Worm (Caenorhabditis elegans) whole organism, young adult: ENCODE data around the gene zim-3.

ENCODE experiments used
- B0035.1 ChIP-seq: sonication (generic microtip); optimal IDR thresholded peaks from 2 replicates; lab custom pipeline; 2016; ENCODE audit warnings: missing genetic modification characterization, mild to moderate bottlenecking, missing compliant biosample characterization, missing genotype, missing genetic modification reagents
- F22D6.2 ChIP-seq: sonication (generic microtip); optimal IDR thresholded peaks from 2 replicates; lab custom pipeline; 2016; ENCODE audit warnings: mild to moderate bottlenecking, missing genetic modification characterization, missing compliant biosample characterization
- F37B4.10 ChIP-seq: fragments of 200-800 bp; sonication (Bioruptor generic); IDR thresholded peaks from 2 replicates; pipeline ENCODE4 v1.3.6; 2022; ENCODE audit warnings: missing genetic modification characterization, missing compliant biosample characterization
- F39B2.1 ChIP-seq: fragments of 200-800 bp; sonication (Bioruptor generic); IDR thresholded peaks from 2 replicates; pipeline ENCODE4 v1.3.6; 2022; ENCODE audit warnings: missing genetic modification reagents, missing genetic modification characterization, missing compliant biosample characterization
- F55B11.4 ChIP-seq: sonication (generic microtip); optimal IDR thresholded peaks from 2 replicates; lab custom pipeline; 2016; ENCODE audit warnings: missing compliant biosample characterization, missing genetic modification characterization, borderline replicate concordance; ENCODE audit not compliant: insufficient read depth
- F57A8.1 ChIP-seq: fragments of 200-800 bp; sonication (Bioruptor generic); optimal IDR thresholded peaks from 2 replicates; lab custom pipeline; 2018; ENCODE audit warnings: mild to moderate bottlenecking, missing genetic modification characterization, moderate library complexity, missing compliant biosample characterization
- F57C9.4 ChIP-seq: sonication (generic microtip); optimal IDR thresholded peaks from 2 replicates; lab custom pipeline; 2017; ENCODE audit warnings: mild to moderate bottlenecking, missing genetic modification characterization, missing compliant biosample characterization
- Y67H2A.10 ChIP-seq: fragments of 200-800 bp; sonication (Bioruptor generic); conservative IDR thresholded peaks from 2 replicates; pipeline ENCODE4 v1.3.6; 2022; ENCODE audit warnings: missing genetic modification reagents, missing genetic modification characterization, missing compliant biosample characterization
- Y79H2A.3 ChIP-seq: fragments of 200-800 bp; sonication (Bioruptor generic); conservative IDR thresholded peaks from 2 replicates; pipeline ENCODE4 v1.3.6; 2022; ENCODE audit warnings: missing genetic modification reagents, missing genetic modification characterization, missing compliant biosample characterization
- ZK185.1 ChIP-seq: sonication (generic microtip); optimal IDR thresholded peaks from 2 replicates; lab custom pipeline; 2016; ENCODE audit warnings: mild to moderate bottlenecking, missing genetic modification characterization, missing compliant biosample characterization; ENCODE audit not compliant: poor library complexity, severe bottlenecking
- aptf-2 ChIP-seq: fragments of 200-800 bp; sonication (Bioruptor generic); conservative IDR thresholded peaks from 2 replicates; pipeline ENCODE4 v1.3.6; 2022; ENCODE audit warnings: missing genetic modification reagents, missing genetic modification characterization, missing compliant biosample characterization
- bed-1 ChIP-seq: fragments of 200-800 bp; sonication (Bioruptor generic); IDR thresholded peaks from 2 replicates; pipeline ENCODE4 v1.3.6; 2022; ENCODE audit warnings: missing genetic modification reagents, missing genetic modification characterization, missing compliant biosample characterization
- cebp-1 ChIP-seq, 2 experiments: fragments of 200-800 bp in 1 of 2; sonication (Bioruptor generic) in 1 of 2; sonication (generic microtip) in 1 of 2; IDR thresholded peaks in 1 of 2; optimal IDR thresholded peaks in 1 of 2; 2 replicates each; pipeline versions ENCODE4 v1.3.6 to Lab custom; 2017 to 2022; ENCODE audit warnings: missing compliant biosample characterization in 2 of 2, missing genetic modification characterization in 2 of 2, mild to moderate bottlenecking in 1 of 2, missing genetic modification reagents in 1 of 2, moderate library complexity in 1 of 2
- cebp-2 ChIP-seq: fragments of 200-800 bp; sonication (Bioruptor generic); IDR thresholded peaks from 2 replicates; pipeline ENCODE4 v1.3.6; 2022; ENCODE audit warnings: missing genetic modification characterization, missing compliant biosample characterization
- ceh-91 ChIP-seq: fragments of 200-800 bp; sonication (Bioruptor generic); IDR thresholded peaks from 2 replicates; pipeline ENCODE4 v1.3.6; 2022; ENCODE audit warnings: missing genetic modification reagents, missing genetic modification characterization, missing compliant biosample characterization
- die-1 ChIP-seq: sonication (generic microtip); optimal IDR thresholded peaks from 2 replicates; lab custom pipeline; 2016; ENCODE audit warnings: missing genotype, mild to moderate bottlenecking, missing genetic modification characterization, missing compliant biosample characterization
- dox-1 ChIP-seq: fragments of 200-800 bp; sonication (Bioruptor generic); IDR thresholded peaks from 2 replicates; pipeline ENCODE4 v1.3.6; 2022; ENCODE audit warnings: missing genetic modification reagents, missing genetic modification characterization, missing compliant biosample characterization
- dpl-1 ChIP-seq: fragments of 150-350 bp; optimal IDR thresholded peaks from 2 replicates; lab custom pipeline; 2014; ENCODE audit warnings: missing biosample characterization, missing genetic modification reagents, missing genetic modification characterization
- egrh-3 ChIP-seq: fragments of 200-800 bp; sonication (Bioruptor generic); IDR thresholded peaks from 2 replicates; pipeline ENCODE4 v1.3.6; 2022; ENCODE audit warnings: missing genetic modification reagents, missing genetic modification characterization, missing compliant biosample characterization
- ets-4 ChIP-seq: fragments of 200-800 bp; sonication (Bioruptor generic); optimal IDR thresholded peaks from 2 replicates; lab custom pipeline; 2018; ENCODE audit warnings: mild to moderate bottlenecking, missing genetic modification characterization, missing compliant biosample characterization
- lag-1 ChIP-seq: fragments of 200-800 bp; sonication (Bioruptor generic); IDR thresholded peaks from 2 replicates; pipeline ENCODE4 v1.3.6; 2022; ENCODE audit warnings: missing genetic modification reagents, missing genetic modification characterization, missing compliant biosample characterization
- let-526 ChIP-seq: fragments of 200-800 bp; sonication (Bioruptor generic); IDR thresholded peaks from 2 replicates; pipeline ENCODE4 v1.3.6; 2022; ENCODE audit warnings: missing genetic modification reagents, missing genetic modification characterization, missing compliant biosample characterization
- lin-26 ChIP-seq: fragments of 200-800 bp; sonication (Bioruptor generic); IDR thresholded peaks from 2 replicates; pipeline ENCODE4 v1.3.6; 2022; ENCODE audit warnings: missing genetic modification reagents, missing genetic modification characterization, missing compliant biosample characterization
- lin-35 ChIP-seq, 3 experiments: fragments of 150-350 bp in 2 of 3; sonication (generic microtip) in 1 of 3; optimal IDR thresholded peaks; 2 replicates each; lab custom pipeline; 2014 to 2018; ENCODE audit warnings: missing biosample characterization in 3 of 3, missing genetic modification characterization in 3 of 3, missing genetic modification reagents in 3 of 3
- lsy-27 ChIP-seq: sonication (generic microtip); optimal IDR thresholded peaks from 2 replicates; lab custom pipeline; 2017; ENCODE audit warnings: missing genetic modification characterization, mild to moderate bottlenecking, missing compliant biosample characterization, antibody characterized with exemption, missing genotype, borderline replicate concordance; ENCODE audit not compliant: insufficient read depth
- madf-10 ChIP-seq: sonication (generic microtip); optimal IDR thresholded peaks from 2 replicates; lab custom pipeline; 2016; ENCODE audit warnings: mild to moderate bottlenecking, missing genetic modification characterization, missing compliant biosample characterization
- madf-8 ChIP-seq: fragments of 200-800 bp; sonication (Bioruptor generic); conservative IDR thresholded peaks from 2 replicates; pipeline ENCODE4 v1.3.6; 2022; ENCODE audit warnings: missing genetic modification reagents, missing genetic modification characterization, missing compliant biosample characterization
- mes-4 ChIP-seq: sonication (generic microtip); optimal IDR thresholded peaks from 2 replicates; lab custom pipeline; 2016; ENCODE audit warnings: missing genotype, missing genetic modification characterization, missing compliant biosample characterization
- nhr-179 ChIP-seq: sonication (generic microtip); optimal IDR thresholded peaks from 2 replicates; lab custom pipeline; 2016; ENCODE audit warnings: mild to moderate bottlenecking, missing genetic modification characterization, missing compliant biosample characterization
- nhr-27 ChIP-seq: fragments of 200-800 bp; sonication (Bioruptor generic); optimal IDR thresholded peaks from 2 replicates; lab custom pipeline; 2018; ENCODE audit warnings: mild to moderate bottlenecking, missing genetic modification characterization, moderate library complexity, missing compliant biosample characterization
- nhr-80 ChIP-seq: sonication (generic microtip); optimal IDR thresholded peaks from 2 replicates; lab custom pipeline; 2016; ENCODE audit warnings: missing genetic modification characterization, missing compliant biosample characterization
- nhr-90 ChIP-seq: sonication (generic microtip); optimal IDR thresholded peaks from 2 replicates; lab custom pipeline; 2016; ENCODE audit warnings: missing genotype, mild to moderate bottlenecking, missing genetic modification characterization, missing compliant biosample characterization
- pha-4 ChIP-seq: fragments of 150-350 bp; sonication (generic microtip); optimal IDR thresholded peaks from 2 replicates; lab custom pipeline; 2014; ENCODE audit warnings: missing biosample characterization, missing genetic modification reagents, missing genetic modification characterization
- rcor-1 ChIP-seq: fragments of 200-800 bp; sonication (Bioruptor generic); IDR thresholded peaks from 2 replicates; pipeline ENCODE4 v1.3.6; 2022; ENCODE audit warnings: missing genetic modification reagents, missing genetic modification characterization, missing compliant biosample characterization
- tbp1 ChIP-seq: fragments of 200-800 bp; sonication (Bioruptor generic); optimal IDR thresholded peaks from 2 replicates; lab custom pipeline; 2018; ENCODE audit warnings: mild to moderate bottlenecking, missing genetic modification characterization, missing compliant biosample characterization
- unc-130 ChIP-seq: sonication (generic microtip); optimal IDR thresholded peaks from 2 replicates; lab custom pipeline; 2016; ENCODE audit warnings: missing genetic modification reagents, missing genetic modification characterization, missing compliant biosample characterization
- unc-62 ChIP-seq: fragments of 150-350 bp; optimal IDR thresholded peaks from 2 replicates; lab custom pipeline; 2014; ENCODE audit warnings: missing biosample characterization, missing genetic modification reagents, missing genetic modification characterization
- ztf-18 ChIP-seq: sonication (generic microtip); optimal IDR thresholded peaks from 2 replicates; lab custom pipeline; 2016; ENCODE audit warnings: missing genotype, mild to moderate bottlenecking, missing genetic modification characterization, missing compliant biosample characterization
- ztf-26 ChIP-seq: sonication (generic microtip); optimal IDR thresholded peaks from 2 replicates; lab custom pipeline; 2017; ENCODE audit warnings: missing genetic modification characterization, missing compliant biosample characterization
- ztf-28 ChIP-seq: fragments of 200-800 bp; sonication (Bioruptor generic); IDR thresholded peaks from 2 replicates; pipeline ENCODE4 v1.3.6; 2022; ENCODE audit warnings: missing genetic modification reagents, missing genetic modification characterization, missing compliant biosample characterization

zim-3 gene

ce11 chrIV:10511432-10511831 is 47.1 kb upstream of the zim-3 start (continued):
- TF ChIP-seq B0035.1 (tag; lab: Kevin White, UChicago) (no peak), die-1 (no peak), F39B2.1 (GFP tag; lab: Robert Waterston, UW) (no peak), pha-4 (tag; lab: Kevin White, UChicago) (peak; percentile 15), madf-10 (peak; percentile 51), Y79H2A.3 (GFP tag; lab: Robert Waterston, UW) (no peak), lag-1 (no peak), Y67H2A.10 (GFP tag; lab: Robert Waterston, UW) (no peak), let-526 (no peak)
- TF ChIP-seq, all 124 proteins: peak for 13

- TF ChIP-seq dpl-1 (GFP tag; lab: Kevin White, UChicago) (no peak), ztf-18 (tag; lab: Kevin White, UChicago) (no peak), tbp1 (GFP tag; lab: Kevin White, UChicago) (no peak), mes-4 (tag; lab: Kevin White, UChicago) (no peak)
Measured at ce11 chrIV:10512752-10513151, 45.8 kb upstream of the zim-3 start.

- TF ChIP-seq ztf-28 (GFP tag; lab: Robert Waterston, UW) (no peak), cebp-1 (GFP tag; IDR thresholded peaks at IDR 0.05; lab: Robert Waterston, UW) (no peak), cebp-1 (tag; optimal IDR thresholded peaks at IDR 0.05; lab: Kevin White, UChicago) (peak; percentile 57), F55B11.4 (tag; lab: Kevin White, UChicago) (no peak), nhr-80 (tag; lab: Kevin White, UChicago) (peak; percentile 57), B0035.1 (tag; lab: Kevin White, UChicago) (no peak), F57A8.1 (GFP tag; lab: Kevin White, UChicago) (no peak), unc-130 (GFP tag; lab: Kevin White, UChicago) (no peak), unc-62 (GFP tag; lab: Kevin White, UChicago) (peak; percentile 56), F22D6.2 (tag; lab: Kevin White, UChicago) (no peak), lsy-27 (tag; lab: Kevin White, UChicago) (no peak)
Measured at ce11 chrIV:10513266-10513665, 45.2 kb upstream of the zim-3 start.

- TF ChIP-seq lin-35 (GFP tag; optimal IDR thresholded peaks at IDR 0.05; lab: Kevin White, UChicago) (no peak), cebp-2 (GFP tag; lab: Robert Waterston, UW) (no peak), ceh-91 (GFP tag; lab: Robert Waterston, UW) (no peak), madf-8 (no peak), ets-4 (no peak), nhr-90 (no peak), bed-1 (GFP tag; lab: Robert Waterston, UW) (no peak), F57C9.4 (tag; lab: Kevin White, UChicago) (no peak), ztf-26 (no peak)
Measured at ce11 chrIV:10515128-10515527, 43.4 kb upstream of the zim-3 start, which contains the start of gene C02F4.4. Gene C02F4.4, minus strand, starts transcription at chrIV:10515228.

- TF ChIP-seq ZK185.1 (tag; lab: Kevin White, UChicago) = no peak
- TF ChIP-seq Y79H2A.3 (GFP tag; lab: Robert Waterston, UW) = no peak
- TF ChIP-seq lin-26 (GFP tag; lab: Robert Waterston, UW) = no peak
- TF ChIP-seq ceh-91 (GFP tag; lab: Robert Waterston, UW) = no peak
- TF ChIP-seq nhr-179 (tag; lab: Kevin White, UChicago) = no peak
- TF ChIP-seq nhr-27 (tag; lab: Kevin White, UChicago) = no peak
- no peak for TF ChIP-seq rcor-1 (GFP tag; lab: Robert Waterston, UW)
- TF ChIP-seq aptf-2 (GFP tag; lab: Robert Waterston, UW) = no peak
- TF ChIP-seq dox-1 = no peak
- TF ChIP-seq F37B4.10 (GFP tag; lab: Robert Waterston, UW) = no peak
- no peak for TF ChIP-seq egrh-3 (GFP tag; lab: Robert Waterston, UW)
Measured at ce11 chrIV:10518652-10519051, 39.9 kb upstream of the zim-3 start.
